Fruit fly (Drosophila melanogaster): ENCODE results near the gene CG43844.
A peak's percentile ranks its signal among the peaks of the same experiment; 100 is the strongest.

The CG43844 gene

dm6 chr3R:21856098-21856872, 33.1 kb upstream of the CG43844 start, which contains the start of gene glec (continued):
- TF ChIP-seq kni (GFP tag; optimal IDR thresholded peaks at IDR 0.05) (peak; percentile 6), abd-A (tag; optimal IDR thresholded peaks at IDR 0.05) (peak; percentile 72), tup (GFP tag; optimal IDR thresholded peaks at IDR 0.05) (no peak), hkb (optimal IDR thresholded peaks at IDR 0.05) (no peak), hkb (GFP tag; IDR thresholded peaks at IDR 0.05) (no peak), PHDP (tag; optimal IDR thresholded peaks at IDR 0.05) (peak; percentile 16), MTF-1 (GFP tag; optimal IDR thresholded peaks at IDR 0.05; ENCODE audit: borderline replicate concordance) (peak; percentile 67), p53 (GFP tag; optimal IDR thresholded peaks at IDR 0.05) (no peak), salm (tag; optimal IDR thresholded peaks at IDR 0.05) (peak; percentile 18), Fer1 (GFP tag; optimal IDR thresholded peaks at IDR 0.05) (peak; percentile 60), CG10267 (tag; optimal IDR thresholded peaks at IDR 0.05) (no peak), CG9876 (GFP tag; optimal IDR thresholded peaks at IDR 0.05) (no peak), dm (GFP tag; optimal IDR thresholded peaks at IDR 0.05) (no peak), sim (GFP tag; IDR thresholded peaks at IDR 0.05) (no peak), CG12942 (GFP tag; optimal IDR thresholded peaks at IDR 0.05) (peak; percentile 16), Optix (GFP tag; IDR thresholded peaks at IDR 0.05) (no peak), CoRest (tag; optimal IDR thresholded peaks at IDR 0.05) (peak; percentile 53), Bgb (GFP tag; IDR thresholded peaks at IDR 0.05; ENCODE audit: partially characterized antibody) (peak; percentile 73), bsh (GFP tag; optimal IDR thresholded peaks at IDR 0.05) (peak in 1 of 2 experiments; percentile 8), vfl (GFP tag; optimal IDR thresholded peaks at IDR 0.05) (no peak), Mrtf (GFP tag; IDR thresholded peaks at IDR 0.05) (no peak), CG8478 (optimal IDR thresholded peaks at IDR 0.05) (no peak), lmd (GFP tag; IDR thresholded peaks at IDR 0.05) (no peak; the same call in 1 of the 2 replicates), amos (GFP tag; IDR thresholded peaks at IDR 0.05; ENCODE audit: partially characterized antibody) (peak; percentile 49; the same call in 1 of the 2 replicates), onecut (GFP tag; IDR thresholded peaks at IDR 0.05) (peak; percentile 62), CG4707 (GFP tag; optimal IDR thresholded peaks at IDR 0.05) (no peak), CG12219 (GFP tag; optimal IDR thresholded peaks at IDR 0.05) (peak; percentile 33), Pdp1 (GFP tag; optimal IDR thresholded peaks at IDR 0.05) (peak in 1 of 2 experiments; percentile 54), chinmo (GFP tag; IDR thresholded peaks at IDR 0.05; ENCODE audit: partially characterized antibody) (peak; percentile 91), CG2875 (GFP tag; optimal IDR thresholded peaks at IDR 0.05) (peak; percentile 48), CG3281 (GFP tag; optimal IDR thresholded peaks at IDR 0.05) (peak; percentile 6), Oli (tag; optimal IDR thresholded peaks at IDR 0.05) (peak; percentile 43), slbo (GFP tag; IDR thresholded peaks at IDR 0.05) (peak; percentile 46; the same call in 1 of the 2 replicates), CG2202 (tag; optimal IDR thresholded peaks at IDR 0.05) (no peak), CG6765 (GFP tag; optimal IDR thresholded peaks at IDR 0.05) (no peak), en (GFP tag; optimal IDR thresholded peaks at IDR 0.05) (no peak), CG12236 (GFP tag; optimal IDR thresholded peaks at IDR 0.05) (peak; percentile 11), nmo (GFP tag; optimal IDR thresholded peaks at IDR 0.05) (peak; percentile 45), eve (GFP tag; optimal IDR thresholded peaks at IDR 0.05) (peak in 1 of 2 experiments; percentile 93), Poxn (GFP tag; IDR thresholded peaks at IDR 0.05) (no peak), trem (tag; optimal IDR thresholded peaks at IDR 0.05) (peak; percentile 16), CHES-1-like (GFP tag; optimal IDR thresholded peaks at IDR 0.05) (peak; percentile 1), Stat92E (GFP tag; optimal IDR thresholded peaks at IDR 0.05) (peak in 1 of 3 experiments; percentile 79), CG7556 (GFP tag; optimal IDR thresholded peaks at IDR 0.05) (peak; percentile 50), sima (GFP tag; optimal IDR thresholded peaks at IDR 0.05) (no peak), gsb-n (tag; optimal IDR thresholded peaks at IDR 0.05) (peak; percentile 32), jumu (GFP tag; optimal IDR thresholded peaks at IDR 0.05) (no peak), Ssrp (tag; optimal IDR thresholded peaks at IDR 0.05) (peak; percentile 47), oc (tag; optimal IDR thresholded peaks at IDR 0.05) (peak; percentile 71)

Data from whole organism, embryonic.